Worm (Caenorhabditis elegans) whole organism, L3 larva: ENCODE measurements around the gene pnn-1.

Experiments used
- ZK546.5 ChIP-seq: sonication (generic microtip); optimal IDR thresholded peaks from 2 replicates; lab custom pipeline; 2017; ENCODE audit warnings: missing biosample characterization, missing genetic modification characterization
- aly-2 ChIP-seq: fragments of 150-350 bp; optimal IDR thresholded peaks from 2 replicates; lab custom pipeline; 2014; ENCODE audit warnings: missing biosample characterization, missing genetic modification characterization
- ama-1 ChIP-seq: fragments of 150-350 bp; optimal IDR thresholded peaks from 2 replicates; lab custom pipeline; 2018
- ceh-16 ChIP-seq: sonication (generic microtip); optimal IDR thresholded peaks from 2 replicates; lab custom pipeline; 2017; ENCODE audit warnings: missing biosample characterization, missing genetic modification characterization
- ceh-28 ChIP-seq: fragments of 150-350 bp; optimal IDR thresholded peaks from 2 replicates; lab custom pipeline; 2014; ENCODE audit warnings: missing biosample characterization, missing genetic modification reagents, missing genetic modification characterization
- ceh-82 ChIP-seq: fragments of 150-350 bp; optimal IDR thresholded peaks from 2 replicates; lab custom pipeline; 2014; ENCODE audit warnings: missing biosample characterization, missing genetic modification characterization
- ceh-9 ChIP-seq: sonication (generic microtip); optimal IDR thresholded peaks from 2 replicates; lab custom pipeline; 2018; ENCODE audit warnings: missing biosample characterization, missing genetic modification characterization
- egl-27 ChIP-seq: sonication (generic microtip); optimal IDR thresholded peaks from 4 replicates; lab custom pipeline; 2017; ENCODE audit warnings: missing biosample characterization, missing genetic modification reagents, missing genetic modification characterization
- elt-1 ChIP-seq: fragments of 150-350 bp; optimal IDR thresholded peaks from 2 replicates; lab custom pipeline; 2014; ENCODE audit warnings: missing biosample characterization, missing genetic modification characterization
- elt-2 ChIP-seq: sonication (generic microtip); optimal IDR thresholded peaks from 2 replicates; lab custom pipeline; 2016; ENCODE audit warnings: missing genetic modification reagents, mild to moderate bottlenecking, missing genetic modification characterization, missing compliant biosample characterization
- elt-3 ChIP-seq, 3 experiments: fragments of 150-350 bp in 1 of 3; sonication (generic microtip) in 2 of 3; optimal IDR thresholded peaks; 2 replicates in 2 of 3; 4 replicates in 1 of 3; lab custom pipeline; 2014 to 2017; ENCODE audit warnings: missing biosample characterization in 3 of 3, missing genetic modification characterization in 3 of 3
- fkh-10 ChIP-seq: sonication (generic microtip); optimal IDR thresholded peaks from 2 replicates; lab custom pipeline; 2017; ENCODE audit warnings: missing biosample characterization, missing genetic modification reagents, missing genetic modification characterization
- hmg-11 ChIP-seq: sonication (generic microtip); optimal IDR thresholded peaks from 2 replicates; lab custom pipeline; 2016; ENCODE audit warnings: missing genetic modification characterization, missing compliant biosample characterization
- jun-1 ChIP-seq: fragments of 150-350 bp; optimal IDR thresholded peaks from 2 replicates; lab custom pipeline; 2014; ENCODE audit warnings: missing biosample characterization, missing genetic modification reagents, missing genetic modification characterization
- lin-39 ChIP-seq: fragments of 150-350 bp; optimal IDR thresholded peaks from 2 replicates; lab custom pipeline; 2018; ENCODE audit warnings: missing biosample characterization, missing genetic modification reagents, missing genetic modification characterization
- lsy-12 ChIP-seq: sonication (generic microtip); optimal IDR thresholded peaks from 2 replicates; lab custom pipeline; 2016; ENCODE audit warnings: mild to moderate bottlenecking, missing genetic modification characterization, missing compliant biosample characterization
- nfya-1 ChIP-seq: sonication (generic microtip); optimal IDR thresholded peaks from 2 replicates; lab custom pipeline; 2017; ENCODE audit warnings: missing genetic modification characterization, mild to moderate bottlenecking, missing compliant biosample characterization, antibody characterized with exemption, moderate library complexity; ENCODE audit not compliant: insufficient read depth
- nhr-11 ChIP-seq: fragments of 150-350 bp; optimal IDR thresholded peaks from 2 replicates; lab custom pipeline; 2014; ENCODE audit warnings: missing biosample characterization, missing genetic modification characterization
- nhr-12 ChIP-seq: fragments of 150-350 bp; optimal IDR thresholded peaks from 2 replicates; lab custom pipeline; 2014; ENCODE audit warnings: missing biosample characterization, missing genetic modification characterization
- nhr-77 ChIP-seq: fragments of 150-350 bp; optimal IDR thresholded peaks from 2 replicates; lab custom pipeline; 2014; ENCODE audit warnings: missing biosample characterization, missing genetic modification characterization
- pha-4 ChIP-seq: fragments of 150-350 bp; optimal IDR thresholded peaks from 2 replicates; lab custom pipeline; 2014; ENCODE audit warnings: missing biosample characterization, missing genetic modification reagents, missing genetic modification characterization
- pqm-1 ChIP-seq: fragments of 150-350 bp; optimal IDR thresholded peaks from 2 replicates; lab custom pipeline; 2017; ENCODE audit warnings: missing biosample characterization, missing genetic modification characterization, inconsistent platforms
- sea-2 ChIP-seq: fragments of 150-350 bp; sonication (generic microtip); optimal IDR thresholded peaks from 4 replicates; lab custom pipeline; 2014; ENCODE audit warnings: missing biosample characterization, missing genetic modification reagents, missing genetic modification characterization
- skn-1 ChIP-seq: fragments of 150-350 bp; optimal IDR thresholded peaks from 2 replicates; lab custom pipeline; 2014; ENCODE audit warnings: missing biosample characterization, missing genetic modification characterization
- snpc-4 ChIP-seq: fragments of 150-350 bp; optimal IDR thresholded peaks from 2 replicates; lab custom pipeline; 2014; ENCODE audit warnings: missing biosample characterization, missing genetic modification characterization
- tbx-2 ChIP-seq: sonication (generic microtip); optimal IDR thresholded peaks from 2 replicates; lab custom pipeline; 2016; ENCODE audit warnings: mild to moderate bottlenecking, missing genetic modification characterization, missing compliant biosample characterization
- unc-39 ChIP-seq: sonication (generic microtip); optimal IDR thresholded peaks from 4 replicates; lab custom pipeline; 2017; ENCODE audit warnings: missing biosample characterization, missing genetic modification characterization
- zag-1 ChIP-seq: fragments of 150-350 bp; optimal IDR thresholded peaks from 2 replicates; lab custom pipeline; 2014; ENCODE audit warnings: missing biosample characterization, missing genetic modification characterization
- ztf-4 ChIP-seq: fragments of 150-350 bp; optimal IDR thresholded peaks from 2 replicates; lab custom pipeline; 2014; ENCODE audit warnings: missing biosample characterization, missing genetic modification characterization

The pnn-1 gene

DNA sequence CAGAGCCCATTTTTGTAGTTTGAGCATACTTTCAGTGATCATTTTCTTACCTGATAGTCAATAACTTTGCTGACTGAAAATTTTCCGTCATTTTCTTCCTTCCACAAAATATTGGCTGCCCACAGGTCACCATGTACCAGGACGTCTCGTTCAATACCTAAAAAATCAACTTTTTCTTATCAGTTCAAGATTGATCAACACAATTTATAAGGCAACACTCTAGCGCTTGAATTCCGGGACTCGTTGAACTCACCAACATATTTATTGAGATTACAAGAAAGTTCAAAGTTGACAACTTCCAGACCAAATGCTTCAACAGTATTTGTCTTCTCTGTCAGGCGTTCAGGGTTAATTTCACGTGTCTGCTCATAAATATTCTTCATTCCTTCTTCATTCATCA, 37.3 kb upstream of the pnn-1 start:
- TF ChIP-seq pqm-1 (tag; lab: Kevin White, UChicago) (peak; percentile 75), elt-2 (tag; lab: Kevin White, UChicago) (peak; percentile 65), ceh-9 (tag; lab: Kevin White, UChicago) (no peak)

DNA sequence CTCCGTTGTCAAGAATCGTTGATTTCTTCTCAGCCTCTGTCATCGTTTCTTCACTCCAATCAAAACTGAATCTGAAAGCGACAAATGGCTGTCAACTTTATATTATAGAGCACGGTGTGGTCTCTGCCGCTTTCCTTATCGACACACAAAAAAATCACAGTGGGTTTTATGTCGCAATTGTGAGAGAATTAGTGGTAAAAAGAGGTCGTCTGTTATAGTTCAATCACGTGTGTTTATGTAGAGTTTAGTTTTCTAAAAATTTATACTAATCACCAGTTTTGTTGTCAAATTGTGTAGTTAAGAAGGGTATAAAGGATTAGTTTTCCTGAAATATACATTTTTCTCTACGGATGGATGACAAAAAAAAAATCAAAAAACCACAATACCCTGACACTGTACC, 35.9 kb upstream of the pnn-1 start, which contains the start of gene T16G1.7:
T16G1.7 (minus strand) TSS at position 137 of the 400 bp plus-strand sequence.
- TF ChIP-seq nhr-11 (tag; lab: Kevin White, UChicago) (no peak), snpc-4 (tag; lab: Kevin White, UChicago) (no peak), pqm-1 (tag; lab: Kevin White, UChicago) (peak; percentile 89), pha-4 (peak; percentile 49), elt-2 (tag; lab: Kevin White, UChicago) (peak; percentile 91), jun-1 (tag; lab: Kevin White, UChicago) (peak; percentile 55)

DNA sequence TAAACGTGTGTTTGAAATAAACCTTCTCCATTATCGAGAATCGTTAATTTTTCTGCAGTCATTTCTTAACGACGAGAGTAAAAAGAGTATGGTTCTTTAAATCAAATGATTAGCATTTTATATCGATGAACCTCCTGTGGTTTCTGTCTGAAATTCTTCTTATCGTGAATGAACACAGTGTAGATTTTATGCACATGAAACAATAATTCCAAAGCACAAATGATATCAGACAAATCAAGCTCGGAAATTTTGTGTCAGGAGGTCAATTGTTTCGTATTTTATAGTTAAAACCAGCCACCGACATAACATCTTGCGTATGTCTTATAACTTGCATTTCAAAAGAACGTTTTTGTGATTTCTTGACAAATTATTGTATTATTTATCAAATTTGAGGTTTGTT, 33.8 kb upstream of the pnn-1 start, which contains the start of gene T16G1.6:
T16G1.6 (minus strand) TSS at position 77 of the 400 bp plus-strand sequence.
- TF ChIP-seq pqm-1 (tag; lab: Kevin White, UChicago): peak; percentile 90
- TF ChIP-seq lin-39: no peak
- TF ChIP-seq ztf-4 (tag; lab: Kevin White, UChicago): no peak
- TF ChIP-seq elt-2 (tag; lab: Kevin White, UChicago): peak; percentile 91

- TF ChIP-seq nhr-12 (tag; lab: Kevin White, UChicago): no peak
- TF ChIP-seq elt-2 (tag; lab: Kevin White, UChicago): peak; percentile 25
- TF ChIP-seq, all 47 proteins: peak for 1
Measured at ce11 chrV:12939434-12939833, 31.5 kb upstream of the pnn-1 start, which contains the start of gene T16G1.5. Gene T16G1.5, minus strand, starts transcription at chrV:12939552.

ce11 chrV:12941797-12942474, 29.0 kb upstream of the pnn-1 start, which contains the start of gene T16G1.4:
Gene T16G1.4, minus strand, starts transcription at chrV:12941847.
- peak; percentile 2 for TF ChIP-seq pha-4
- TF ChIP-seq ZK546.5: no peak
- TF ChIP-seq ztf-4 (tag; lab: Kevin White, UChicago): no peak
- peak; percentile 73 for TF ChIP-seq elt-2 (tag; lab: Kevin White, UChicago)
- no peak for TF ChIP-seq sea-2 (GFP tag; lab: Kevin White, UChicago)
- TF ChIP-seq hmg-11: no peak
- no peak for TF ChIP-seq egl-27
- TF ChIP-seq zag-1 (tag; lab: Kevin White, UChicago): no peak
- no peak for TF ChIP-seq skn-1 (tag; lab: Kevin White, UChicago)
- no peak for TF ChIP-seq aly-2 (tag; lab: Kevin White, UChicago)
- TF ChIP-seq pqm-1 (tag; lab: Kevin White, UChicago): peak; percentile 32

ce11 chrV:12943399-12943798, 27.5 kb upstream of the pnn-1 start:
- no peak for TF ChIP-seq nfya-1 (tag; lab: Kevin White, UChicago)
- no peak for TF ChIP-seq lsy-12 (tag; lab: Kevin White, UChicago)
- no peak for TF ChIP-seq fkh-10 (GFP tag; lab: Kevin White, UChicago)
- TF ChIP-seq unc-39: no peak
- no peak for TF ChIP-seq ama-1 (lab: Kevin White, UChicago)
- TF ChIP-seq nhr-77: no peak
- no peak for TF ChIP-seq pha-4
- no peak for TF ChIP-seq ceh-16 (tag; lab: Kevin White, UChicago)
- no peak for TF ChIP-seq ceh-82
- no peak for TF ChIP-seq jun-1 (tag; lab: Kevin White, UChicago)
- no peak for TF ChIP-seq tbx-2 (tag; lab: Kevin White, UChicago)
- no peak for TF ChIP-seq ceh-28
- no peak for TF ChIP-seq snpc-4 (tag; lab: Kevin White, UChicago)
- no peak for TF ChIP-seq elt-1 (tag; lab: Kevin White, UChicago)
- no peak for TF ChIP-seq aly-2 (tag; lab: Kevin White, UChicago)
- TF ChIP-seq ceh-9 (tag; lab: Kevin White, UChicago): no peak
- no peak for TF ChIP-seq elt-3 (tag; optimal IDR thresholded peaks at IDR 0.05; lab: Kevin White, UChicago)
- TF ChIP-seq, all 47 proteins: peak for 0
